Fruit fly (Drosophila melanogaster): ENCODE measurements around the gene CG31139.

CG31139 gene

dm6 chr3R:22748956-22749355 lies at the start of gene CG31139:
CG31139 (minus strand) TSS chr3R:22749056.
- TF ChIP-seq CG7101 (tag; optimal IDR thresholded peaks at IDR 0.05) (no peak), bab1 (GFP tag; optimal IDR thresholded peaks at IDR 0.05) (no peak), cic (GFP tag; optimal IDR thresholded peaks at IDR 0.05) (no peak), ovo (GFP tag; optimal IDR thresholded peaks at IDR 0.05) (no peak), CG33017 (tag; optimal IDR thresholded peaks at IDR 0.05) (no peak), cnc (optimal IDR thresholded peaks at IDR 0.05) (no peak), CG14711 (tag; optimal IDR thresholded peaks at IDR 0.05) (no peak), toe (GFP tag; optimal IDR thresholded peaks at IDR 0.05) (no peak), Crg-1 (GFP tag; optimal IDR thresholded peaks at IDR 0.05) (no peak), CG11617 (GFP tag; optimal IDR thresholded peaks at IDR 0.05) (no peak), kay (GFP tag; ENCODE audit: borderline replicate concordance) (no peak)

dm6 chr3R:22793953-22794352 lies 45.1 kb upstream of the CG31139 start:
- TF ChIP-seq toe (GFP tag; optimal IDR thresholded peaks at IDR 0.05) (no peak), kay (GFP tag; ENCODE audit: borderline replicate concordance) (no peak), Crg-1 (GFP tag; optimal IDR thresholded peaks at IDR 0.05) (no peak), ovo (GFP tag; optimal IDR thresholded peaks at IDR 0.05) (no peak), CG5204 (GFP tag; optimal IDR thresholded peaks at IDR 0.05) (no peak), Hr96 (GFP tag; optimal IDR thresholded peaks at IDR 0.05) (no peak), CG11617 (GFP tag; optimal IDR thresholded peaks at IDR 0.05) (no peak), CG33017 (tag; optimal IDR thresholded peaks at IDR 0.05) (no peak), bab1 (GFP tag; optimal IDR thresholded peaks at IDR 0.05) (no peak), CG14711 (tag; optimal IDR thresholded peaks at IDR 0.05) (no peak)

- no peak for TF ChIP-seq pad (GFP tag; optimal IDR thresholded peaks at IDR 0.05)
- no peak for TF ChIP-seq bab1 (GFP tag; optimal IDR thresholded peaks at IDR 0.05)
- no peak for TF ChIP-seq kay (GFP tag; ENCODE audit: borderline replicate concordance)
- TF ChIP-seq Clk (GFP tag; optimal IDR thresholded peaks at IDR 0.05), result no peak
- TF ChIP-seq CG11617 (GFP tag; optimal IDR thresholded peaks at IDR 0.05), result no peak
- TF ChIP-seq cnc (optimal IDR thresholded peaks at IDR 0.05), result no peak
- TF ChIP-seq CG7045 (GFP tag; optimal IDR thresholded peaks at IDR 0.05), result no peak
- TF ChIP-seq CG33017 (tag; optimal IDR thresholded peaks at IDR 0.05), result no peak
- no peak for TF ChIP-seq CG5204 (GFP tag; optimal IDR thresholded peaks at IDR 0.05)
- TF ChIP-seq tj (GFP tag; optimal IDR thresholded peaks at IDR 0.05), result no peak
- TF ChIP-seq CG1620 (GFP tag; optimal IDR thresholded peaks at IDR 0.05), result no peak
- TF ChIP-seq Hr96 (GFP tag; optimal IDR thresholded peaks at IDR 0.05), result no peak
- no peak for TF ChIP-seq CG7101 (tag; optimal IDR thresholded peaks at IDR 0.05)
- TF ChIP-seq toe (GFP tag; optimal IDR thresholded peaks at IDR 0.05), result no peak
- TF ChIP-seq CG14711 (tag; optimal IDR thresholded peaks at IDR 0.05), result no peak
- no peak for TF ChIP-seq Crg-1 (GFP tag; optimal IDR thresholded peaks at IDR 0.05)
- TF ChIP-seq Mnt (GFP tag; optimal IDR thresholded peaks at IDR 0.05), result no peak
Measured at dm6 chr3R:22789106-22789505, 40.2 kb upstream of the CG31139 start.

dm6 chr3R:22784674-22785316 lies 35.9 kb upstream of the CG31139 start:
- no peak for TF ChIP-seq Crg-1 (GFP tag; optimal IDR thresholded peaks at IDR 0.05)
- no peak for TF ChIP-seq kay (GFP tag; ENCODE audit: borderline replicate concordance)
- no peak for TF ChIP-seq cic (GFP tag; optimal IDR thresholded peaks at IDR 0.05)
- no peak for TF ChIP-seq CG1620 (GFP tag; optimal IDR thresholded peaks at IDR 0.05)
- no peak for TF ChIP-seq CG11617 (GFP tag; optimal IDR thresholded peaks at IDR 0.05)
- no peak for TF ChIP-seq Mnt (GFP tag; optimal IDR thresholded peaks at IDR 0.05)
- no peak for TF ChIP-seq toe (GFP tag; optimal IDR thresholded peaks at IDR 0.05)
- no peak for TF ChIP-seq ovo (GFP tag; optimal IDR thresholded peaks at IDR 0.05)
- no peak for TF ChIP-seq Clk (GFP tag; optimal IDR thresholded peaks at IDR 0.05)
- no peak for TF ChIP-seq pad (GFP tag; optimal IDR thresholded peaks at IDR 0.05)
- no peak for TF ChIP-seq CG14711 (tag; optimal IDR thresholded peaks at IDR 0.05)
- no peak for TF ChIP-seq CG5204 (GFP tag; optimal IDR thresholded peaks at IDR 0.05)
- TF ChIP-seq CG33017 (tag; optimal IDR thresholded peaks at IDR 0.05), result no peak
- TF ChIP-seq Hr96 (GFP tag; optimal IDR thresholded peaks at IDR 0.05), result no peak
- no peak for TF ChIP-seq CG7101 (tag; optimal IDR thresholded peaks at IDR 0.05)
- no peak for TF ChIP-seq cnc (optimal IDR thresholded peaks at IDR 0.05)
- TF ChIP-seq CG12768 (GFP tag; optimal IDR thresholded peaks at IDR 0.05), result no peak
- TF ChIP-seq bab1 (GFP tag; optimal IDR thresholded peaks at IDR 0.05), result no peak

- TF ChIP-seq bab1 (GFP tag; optimal IDR thresholded peaks at IDR 0.05), result peak; percentile 66
- TF ChIP-seq Hr96 (GFP tag; optimal IDR thresholded peaks at IDR 0.05), result peak; percentile 26
- TF ChIP-seq CG14711 (tag; optimal IDR thresholded peaks at IDR 0.05), result peak; percentile 45
- TF ChIP-seq CG5204 (GFP tag; optimal IDR thresholded peaks at IDR 0.05), result peak; percentile 29
- peak; percentile 61 for TF ChIP-seq Mnt (GFP tag; optimal IDR thresholded peaks at IDR 0.05)
- peak; percentile 69 for TF ChIP-seq CG7045 (GFP tag; optimal IDR thresholded peaks at IDR 0.05)
- TF ChIP-seq CG12768 (GFP tag; optimal IDR thresholded peaks at IDR 0.05), result peak; percentile 80
- peak; percentile 57 for TF ChIP-seq CG7101 (tag; optimal IDR thresholded peaks at IDR 0.05)
- no peak for TF ChIP-seq cnc (optimal IDR thresholded peaks at IDR 0.05)
- TF ChIP-seq Crg-1 (GFP tag; optimal IDR thresholded peaks at IDR 0.05), result no peak
- TF ChIP-seq Clk (GFP tag; optimal IDR thresholded peaks at IDR 0.05), result peak; percentile 85
- peak; percentile 66 for TF ChIP-seq tj (GFP tag; optimal IDR thresholded peaks at IDR 0.05)
- TF ChIP-seq kay (GFP tag; ENCODE audit: borderline replicate concordance), result no peak
- TF ChIP-seq pad (GFP tag; optimal IDR thresholded peaks at IDR 0.05), result no peak
- peak; percentile 2 for TF ChIP-seq CG1620 (GFP tag; optimal IDR thresholded peaks at IDR 0.05)
- peak; percentile 78 for TF ChIP-seq toe (GFP tag; optimal IDR thresholded peaks at IDR 0.05)
- peak; percentile 91 for TF ChIP-seq cic (GFP tag; optimal IDR thresholded peaks at IDR 0.05)
- TF ChIP-seq CG33017 (tag; optimal IDR thresholded peaks at IDR 0.05), result peak; percentile 79
- TF ChIP-seq ovo (GFP tag; optimal IDR thresholded peaks at IDR 0.05), result peak; percentile 53
- TF ChIP-seq CG11617 (GFP tag; optimal IDR thresholded peaks at IDR 0.05), result peak; percentile 65
Measured at dm6 chr3R:22781412-22781811, 32.6 kb upstream of the CG31139 start.

dm6 chr3R:22780135-22780534 lies 31.3 kb upstream of the CG31139 start:
- no peak for TF ChIP-seq cic (GFP tag; optimal IDR thresholded peaks at IDR 0.05)
- TF ChIP-seq tj (GFP tag; optimal IDR thresholded peaks at IDR 0.05), result no peak
- no peak for TF ChIP-seq CG14711 (tag; optimal IDR thresholded peaks at IDR 0.05)
- no peak for TF ChIP-seq CG7045 (GFP tag; optimal IDR thresholded peaks at IDR 0.05)
- TF ChIP-seq CG33017 (tag; optimal IDR thresholded peaks at IDR 0.05), result no peak
- TF ChIP-seq CG1620 (GFP tag; optimal IDR thresholded peaks at IDR 0.05), result no peak
- no peak for TF ChIP-seq Hr96 (GFP tag; optimal IDR thresholded peaks at IDR 0.05)
- no peak for TF ChIP-seq cnc (optimal IDR thresholded peaks at IDR 0.05)
- no peak for TF ChIP-seq kay (GFP tag; ENCODE audit: borderline replicate concordance)
- TF ChIP-seq Clk (GFP tag; optimal IDR thresholded peaks at IDR 0.05), result no peak
- TF ChIP-seq CG12768 (GFP tag; optimal IDR thresholded peaks at IDR 0.05), result peak; percentile 2
- TF ChIP-seq Mnt (GFP tag; optimal IDR thresholded peaks at IDR 0.05), result no peak
- TF ChIP-seq CG11617 (GFP tag; optimal IDR thresholded peaks at IDR 0.05), result no peak
- no peak for TF ChIP-seq pad (GFP tag; optimal IDR thresholded peaks at IDR 0.05)
- no peak for TF ChIP-seq CG7101 (tag; optimal IDR thresholded peaks at IDR 0.05)
- TF ChIP-seq CG5204 (GFP tag; optimal IDR thresholded peaks at IDR 0.05), result peak; percentile 37
- TF ChIP-seq ovo (GFP tag; optimal IDR thresholded peaks at IDR 0.05), result no peak
- TF ChIP-seq bab1 (GFP tag; optimal IDR thresholded peaks at IDR 0.05), result no peak
